Fruit fly (Drosophila melanogaster): Measurements from ENCODE around the gene CG9839.

CG9839 gene

DNA sequence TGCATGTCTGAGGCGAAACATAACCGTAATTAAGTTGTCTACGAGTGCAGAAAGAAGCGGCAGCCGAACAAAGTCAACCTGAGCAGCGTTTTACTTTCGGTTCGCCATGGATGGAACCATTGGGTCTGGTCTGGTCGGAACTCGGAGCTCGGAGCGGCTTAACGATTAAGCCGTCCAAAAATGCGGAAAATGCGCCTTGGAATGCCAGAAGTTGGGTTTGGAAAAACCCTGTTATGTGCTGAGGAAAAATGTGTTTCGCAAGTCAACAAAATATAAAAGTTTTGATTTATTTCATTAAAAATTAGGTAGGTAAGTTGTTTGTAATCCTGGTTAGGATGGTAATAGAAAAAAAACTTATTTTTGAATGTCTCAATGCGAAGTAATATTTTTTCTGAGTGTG is 35.9 kb upstream of the CG9839 start:
- no peak for TF ChIP-seq usp (GFP tag; optimal IDR thresholded peaks at IDR 0.05)
- no peak for TF ChIP-seq Dll (optimal IDR thresholded peaks at IDR 0.05)
- TF ChIP-seq psq (optimal IDR thresholded peaks at IDR 0.05), result no peak
- no peak for TF ChIP-seq pan (optimal IDR thresholded peaks at IDR 0.05)
- TF ChIP-seq EcR (GFP tag; optimal IDR thresholded peaks at IDR 0.05), result no peak
- TF ChIP-seq CG8478 (optimal IDR thresholded peaks at IDR 0.05), result no peak

DNA sequence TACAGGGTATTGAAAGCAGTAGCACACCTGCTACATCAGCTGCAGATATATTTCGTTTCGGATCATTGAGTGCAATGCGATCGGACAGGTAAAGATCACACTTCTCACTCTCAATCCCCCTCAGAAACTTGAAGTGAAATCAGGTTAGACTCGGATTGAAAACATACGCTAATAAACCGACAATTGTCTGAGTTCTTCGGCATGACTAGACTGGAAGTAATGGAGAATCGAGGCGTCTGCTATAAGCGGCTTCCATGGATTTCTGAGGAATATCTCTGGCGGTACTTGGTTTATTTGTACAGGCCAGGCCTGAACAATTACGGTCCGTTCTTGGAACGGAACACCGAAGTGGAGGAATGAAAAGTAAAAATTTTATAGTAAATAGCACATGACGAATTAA is 35.4 kb upstream of the CG9839 start:
- TF ChIP-seq Dll (optimal IDR thresholded peaks at IDR 0.05), result no peak
- no peak for TF ChIP-seq psq (optimal IDR thresholded peaks at IDR 0.05)
- TF ChIP-seq usp (GFP tag; optimal IDR thresholded peaks at IDR 0.05), result no peak
- no peak for TF ChIP-seq EcR (GFP tag; optimal IDR thresholded peaks at IDR 0.05)
- no peak for TF ChIP-seq pan (optimal IDR thresholded peaks at IDR 0.05)
- TF ChIP-seq CG8478 (optimal IDR thresholded peaks at IDR 0.05), result no peak

DNA sequence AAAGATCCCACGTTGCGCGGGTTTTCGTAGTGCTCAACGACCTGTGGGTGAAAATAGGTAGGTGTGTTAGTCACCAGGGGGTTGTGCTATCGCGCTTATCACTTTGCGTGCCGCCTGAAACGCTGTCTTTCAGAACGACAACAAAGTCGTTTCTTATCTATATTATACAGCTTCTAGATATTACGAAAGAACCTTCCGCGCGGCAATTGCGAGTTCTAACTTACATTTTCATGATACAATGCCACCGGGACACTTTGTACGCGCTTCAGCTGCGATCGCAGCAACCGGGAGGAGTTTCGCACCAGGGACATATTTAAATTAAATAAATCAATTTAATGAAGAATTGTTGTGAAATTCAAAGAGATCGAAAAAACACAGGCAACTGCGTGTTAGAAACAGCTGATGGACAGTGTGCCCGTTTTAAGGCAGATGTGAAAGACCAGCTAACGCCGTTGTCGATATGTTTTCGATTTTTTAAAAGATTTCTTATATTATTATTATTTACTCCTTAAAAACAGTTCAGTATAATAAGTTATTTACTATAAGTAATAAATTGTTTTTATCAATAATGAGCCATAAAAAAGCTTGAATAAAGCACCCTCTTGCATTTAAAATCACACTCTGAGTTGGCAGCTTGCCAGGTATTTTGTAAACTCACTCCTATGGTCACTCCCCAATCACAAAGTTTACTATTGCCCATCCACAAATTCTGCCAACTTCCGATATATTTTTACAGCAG is 18.3 kb upstream of the CG9839 start, which contains the start of the genes IscU and CG8379:
IscU (minus strand) TSS at position 417 of the 739 bp plus-strand sequence.
CG8379 (plus strand) TSS at position 651 of the 739 bp plus-strand sequence.
- TF ChIP-seq usp (GFP tag; optimal IDR thresholded peaks at IDR 0.05) (no peak), EcR (GFP tag; optimal IDR thresholded peaks at IDR 0.05) (no peak)

DNA sequence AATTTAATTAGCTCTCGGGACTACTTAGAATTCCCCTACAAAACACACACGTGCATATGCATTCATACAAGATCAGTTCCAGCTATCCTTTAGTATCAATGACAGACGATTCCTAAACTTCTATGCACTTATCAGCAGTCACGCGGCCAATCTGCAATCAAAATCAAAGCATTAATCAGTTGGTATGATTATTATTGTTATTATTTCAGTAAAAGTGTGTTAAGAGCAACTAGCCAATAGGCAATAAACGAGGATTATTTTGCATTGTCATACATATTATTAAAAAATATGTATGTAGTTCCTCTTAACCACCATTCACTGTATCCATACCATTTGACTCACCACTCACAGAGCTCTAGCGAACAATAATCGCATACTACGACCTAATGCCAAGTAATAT is 17.3 kb upstream of the CG9839 start:
- TF ChIP-seq CG8478 (optimal IDR thresholded peaks at IDR 0.05), result no peak
- no peak for TF ChIP-seq usp (GFP tag; optimal IDR thresholded peaks at IDR 0.05)
- no peak for TF ChIP-seq psq (optimal IDR thresholded peaks at IDR 0.05)
- no peak for TF ChIP-seq EcR (GFP tag; optimal IDR thresholded peaks at IDR 0.05)
- TF ChIP-seq pan (optimal IDR thresholded peaks at IDR 0.05), result no peak
- no peak for TF ChIP-seq Dll (optimal IDR thresholded peaks at IDR 0.05)

DNA sequence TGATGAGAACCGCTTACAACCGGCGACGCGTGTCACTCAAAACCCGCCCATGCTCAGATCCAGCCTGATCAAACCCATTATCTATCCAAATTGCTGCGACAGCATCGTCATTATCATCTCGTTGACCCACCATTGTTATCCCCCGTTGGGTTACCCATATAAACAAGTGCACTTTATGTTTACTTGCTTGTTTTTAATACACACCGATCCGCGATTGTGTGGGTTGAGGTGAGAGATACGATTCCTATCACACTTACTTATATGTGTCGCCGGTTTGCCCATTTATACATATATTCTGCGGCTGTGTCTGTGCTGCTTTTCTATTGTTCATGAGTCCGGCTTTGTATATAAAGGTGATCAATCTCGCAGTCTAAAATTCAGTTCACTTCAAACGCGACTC is 16.0 kb upstream of the CG9839 start, which contains the start of gene CG8369:
CG8369 (plus strand) TSS at position 386 of the 400 bp plus-strand sequence.
- TF ChIP-seq CG8478 (optimal IDR thresholded peaks at IDR 0.05) (no peak), psq (optimal IDR thresholded peaks at IDR 0.05) (no peak), EcR (GFP tag; optimal IDR thresholded peaks at IDR 0.05) (no peak), usp (GFP tag; optimal IDR thresholded peaks at IDR 0.05) (no peak), Dll (optimal IDR thresholded peaks at IDR 0.05) (no peak), pan (optimal IDR thresholded peaks at IDR 0.05) (no peak)

DNA sequence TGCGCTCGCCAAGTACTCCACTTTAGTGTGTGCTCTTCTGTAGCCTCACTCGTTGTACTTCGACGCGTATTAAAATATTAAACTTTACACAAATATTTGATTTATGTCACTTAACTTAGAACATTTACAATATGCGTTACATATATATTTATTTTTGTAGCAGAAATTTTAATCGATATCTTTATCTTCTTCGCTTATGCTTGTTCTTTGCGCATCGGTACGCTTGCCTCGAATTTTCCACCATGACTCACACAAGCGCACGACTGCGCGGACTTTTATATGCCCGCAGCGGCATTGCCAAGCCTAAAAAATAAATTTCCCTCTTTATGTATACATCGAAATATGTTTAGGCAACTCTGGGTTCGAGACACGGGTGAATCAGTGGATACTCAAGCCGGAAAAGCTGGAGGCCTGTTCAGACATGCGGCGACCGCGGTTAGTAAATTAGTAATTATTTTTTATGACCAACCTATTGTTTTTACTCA is 14.9 kb upstream of the CG9839 start, which contains the start of gene aqz:
aqz (minus strand) TSS at position 255 of the 485 bp plus-strand sequence.
- no peak for TF ChIP-seq EcR (GFP tag; optimal IDR thresholded peaks at IDR 0.05)
- no peak for TF ChIP-seq pan (optimal IDR thresholded peaks at IDR 0.05)
- TF ChIP-seq usp (GFP tag; optimal IDR thresholded peaks at IDR 0.05), result no peak
- TF ChIP-seq psq (optimal IDR thresholded peaks at IDR 0.05), result no peak
- no peak for TF ChIP-seq CG8478 (optimal IDR thresholded peaks at IDR 0.05)
- TF ChIP-seq Dll (optimal IDR thresholded peaks at IDR 0.05), result no peak

DNA sequence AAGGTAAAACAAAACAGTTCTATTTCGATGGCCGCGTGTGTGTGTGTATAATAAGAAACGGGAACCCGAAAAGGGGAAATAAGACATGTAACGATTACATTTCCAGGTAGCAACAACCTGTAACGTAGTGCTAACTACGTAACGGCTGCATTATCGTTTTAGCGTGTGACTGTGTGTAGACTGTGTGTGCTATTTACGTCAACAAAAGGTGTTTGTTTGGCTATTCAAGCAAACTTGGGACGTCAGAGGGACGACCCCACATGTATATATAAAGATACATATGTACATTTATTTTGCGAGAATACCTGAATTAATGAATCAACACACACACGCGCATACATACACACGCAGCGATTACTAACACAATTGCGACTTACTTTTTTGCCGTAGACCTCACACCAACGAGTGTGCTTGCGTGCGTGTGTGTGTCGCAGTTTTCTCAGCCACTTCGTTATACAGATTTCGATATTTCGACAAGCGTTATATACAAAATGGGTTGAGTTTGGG is 14.0 kb upstream of the CG9839 start:
- TF ChIP-seq CG8478 (optimal IDR thresholded peaks at IDR 0.05) (no peak), pan (optimal IDR thresholded peaks at IDR 0.05) (no peak), usp (GFP tag; optimal IDR thresholded peaks at IDR 0.05) (no peak), Dll (optimal IDR thresholded peaks at IDR 0.05) (no peak), psq (optimal IDR thresholded peaks at IDR 0.05) (no peak), EcR (GFP tag; optimal IDR thresholded peaks at IDR 0.05) (no peak)

DNA sequence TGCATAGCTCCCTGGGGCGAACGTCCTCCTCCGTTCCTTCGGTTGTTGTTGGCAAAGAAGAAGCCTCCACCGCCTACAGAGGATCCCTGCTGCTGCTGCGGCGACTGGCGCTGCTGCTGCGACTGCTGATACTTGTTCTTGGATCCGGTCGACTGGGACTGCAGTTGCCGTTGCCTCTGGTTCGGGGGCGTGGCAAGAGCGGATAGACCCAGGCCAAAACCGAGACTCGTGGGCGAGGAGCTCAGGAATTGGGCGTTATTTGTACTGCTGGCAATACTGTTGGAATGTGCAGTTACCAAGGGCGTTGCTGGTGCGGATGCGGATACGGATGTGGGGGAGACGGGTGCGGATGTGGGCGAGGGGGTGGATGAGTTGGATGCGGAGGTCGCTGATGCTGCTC is 12.6 kb upstream of the CG9839 start:
- TF ChIP-seq psq (optimal IDR thresholded peaks at IDR 0.05) (no peak), usp (GFP tag; optimal IDR thresholded peaks at IDR 0.05) (no peak), EcR (GFP tag; optimal IDR thresholded peaks at IDR 0.05) (no peak), pan (optimal IDR thresholded peaks at IDR 0.05) (no peak), Dll (optimal IDR thresholded peaks at IDR 0.05) (no peak), CG8478 (optimal IDR thresholded peaks at IDR 0.05) (no peak)

DNA sequence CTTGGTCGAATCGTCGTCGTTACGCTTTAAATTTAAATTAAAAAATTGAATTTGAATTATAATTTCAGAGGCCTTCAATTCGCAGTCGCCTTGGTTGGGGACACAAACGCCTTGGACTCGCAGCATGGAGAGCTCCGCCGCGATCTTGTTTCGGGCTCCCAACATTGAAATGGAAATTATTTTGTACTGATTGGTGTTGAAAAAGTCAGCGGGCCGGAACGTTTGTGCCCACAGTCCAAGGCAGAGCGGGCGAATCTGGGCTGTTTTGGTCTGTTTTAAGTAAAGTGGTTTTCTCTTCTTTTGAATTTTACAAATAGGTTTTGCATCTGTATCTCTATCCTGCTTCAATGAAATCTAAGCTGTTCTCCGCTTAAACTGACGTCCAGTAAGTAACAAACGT is 9.5 kb upstream of the CG9839 start:
- TF ChIP-seq psq (optimal IDR thresholded peaks at IDR 0.05) (no peak), usp (GFP tag; optimal IDR thresholded peaks at IDR 0.05) (no peak)

DNA sequence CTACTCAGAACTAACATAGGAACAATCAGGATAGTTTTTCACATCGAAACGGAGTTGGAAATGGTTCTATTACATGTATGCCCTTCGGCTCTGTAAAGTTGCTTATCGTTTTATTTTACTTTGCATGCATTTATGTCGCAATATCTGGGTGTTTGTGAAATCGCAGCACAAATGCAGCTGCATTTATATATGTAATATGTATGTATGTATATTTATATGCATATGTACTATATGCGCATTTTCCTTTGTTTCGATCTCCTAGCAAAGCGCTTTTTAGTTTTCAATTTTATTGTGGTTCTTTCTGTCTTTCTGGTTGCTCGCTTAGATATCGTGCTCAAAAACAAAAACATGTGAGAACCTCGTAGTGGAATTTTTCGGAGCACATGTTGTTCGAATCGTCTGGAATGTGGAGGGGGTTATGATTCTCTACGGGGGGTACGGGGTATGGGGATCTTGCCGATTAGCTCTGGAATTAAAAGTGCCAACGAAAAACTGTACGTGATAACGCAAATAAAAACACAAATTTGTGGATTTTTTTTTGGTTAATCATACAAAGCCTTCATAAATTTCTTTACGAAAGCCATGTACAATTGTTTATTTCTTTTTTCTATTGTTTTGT is 8.5 kb upstream of the CG9839 start:
- TF ChIP-seq CG8478 (optimal IDR thresholded peaks at IDR 0.05) (no peak), pan (optimal IDR thresholded peaks at IDR 0.05) (no peak), Dll (optimal IDR thresholded peaks at IDR 0.05) (no peak), psq (optimal IDR thresholded peaks at IDR 0.05) (no peak), EcR (GFP tag; optimal IDR thresholded peaks at IDR 0.05) (no peak), usp (GFP tag; optimal IDR thresholded peaks at IDR 0.05) (no peak)

DNA sequence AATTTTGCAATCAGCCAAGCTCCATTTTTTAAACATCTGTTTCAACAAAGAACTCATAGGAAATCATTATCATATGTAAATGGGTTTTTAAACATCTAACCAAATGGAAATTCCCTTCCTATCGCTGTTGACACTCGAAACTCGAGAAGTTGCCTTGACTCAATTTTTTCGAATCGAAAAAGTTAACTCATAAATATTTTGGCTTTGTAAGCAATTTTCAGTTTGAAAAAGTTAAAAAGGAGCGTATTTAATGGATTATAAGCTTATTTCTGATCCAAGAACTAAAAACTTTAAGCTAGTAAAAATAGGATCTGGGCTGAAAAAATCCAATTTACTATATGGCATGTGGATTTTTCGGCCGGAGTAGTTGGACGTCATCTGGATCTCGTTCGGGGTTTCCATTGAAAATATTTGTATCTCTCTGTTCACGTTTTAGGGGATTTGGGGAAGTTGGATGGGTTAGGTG is 7.6 kb upstream of the CG9839 start, which contains the start of gene CG9837:
CG9837 (minus strand) TSS at position 416 of the 466 bp plus-strand sequence.
- TF ChIP-seq CG8478 (optimal IDR thresholded peaks at IDR 0.05), result no peak
- TF ChIP-seq EcR (GFP tag; optimal IDR thresholded peaks at IDR 0.05), result no peak
- no peak for TF ChIP-seq usp (GFP tag; optimal IDR thresholded peaks at IDR 0.05)
- no peak for TF ChIP-seq Dll (optimal IDR thresholded peaks at IDR 0.05)
- TF ChIP-seq pan (optimal IDR thresholded peaks at IDR 0.05), result no peak
- TF ChIP-seq psq (optimal IDR thresholded peaks at IDR 0.05), result no peak

Data from whole organism.